Worm (Caenorhabditis elegans): ENCODE data around the gene cTel55X.1.

- no peak for TF ChIP-seq him-1 (tag; optimal IDR thresholded peaks at IDR 0.05)
- TF ChIP-seq W03F9.2 (tag; optimal IDR thresholded peaks at IDR 0.05), result no peak
These were observed 44.2 kb upstream of the cTel55X.1 start, which contains the start of gene T23E7.2 for ce11 chrX:17670379-17671077.

Measured in whole organism, L4/young adult.